Fruit fly (Drosophila melanogaster): ENCODE results near the gene Amt.

Gene Amt

DNA sequence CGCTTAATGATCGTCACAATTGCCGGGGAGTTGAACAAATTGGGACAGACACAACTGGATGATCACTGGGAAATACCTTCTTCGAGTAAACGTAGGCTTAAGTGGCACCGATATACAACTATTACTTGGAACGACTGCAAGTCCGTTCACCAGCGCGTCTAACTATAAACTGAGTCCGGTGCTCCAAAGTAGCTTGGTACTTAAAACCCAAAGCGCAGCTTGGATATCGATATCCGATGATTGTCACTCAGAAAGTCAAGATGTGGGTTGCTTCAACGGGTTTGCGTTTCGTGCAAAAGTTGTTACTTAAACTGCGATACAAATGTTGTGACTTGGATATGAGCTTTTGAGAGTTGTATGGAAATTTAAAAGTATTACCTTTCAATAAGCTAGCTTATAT lies 42.7 kb downstream of the Amt start, which contains the start of gene Spn88Ea (continued):
- TF ChIP-seq Atf6 (GFP tag; IDR thresholded peaks at IDR 0.05) (no peak), MESR4 (GFP tag; optimal IDR thresholded peaks at IDR 0.05) (peak; percentile 18), HLH4C (GFP tag; IDR thresholded peaks at IDR 0.05; ENCODE audit: partially characterized antibody) (peak; percentile 55), CG8924 (tag; optimal IDR thresholded peaks at IDR 0.05) (no peak), CG12744 (GFP tag; optimal IDR thresholded peaks at IDR 0.05) (no peak), caup (GFP tag; optimal IDR thresholded peaks at IDR 0.05; ENCODE audit: severe bottlenecking) (no peak), gcm (GFP tag; optimal IDR thresholded peaks at IDR 0.05) (no peak), CG14441 (GFP tag; IDR thresholded peaks at IDR 0.05) (no peak), da (GFP tag; optimal IDR thresholded peaks at IDR 0.05) (no peak), pzg (GFP tag; optimal IDR thresholded peaks at IDR 0.05) (peak; percentile 26), CG14667 (GFP tag; IDR thresholded peaks at IDR 0.05) (no peak), CG7963 (GFP tag; IDR thresholded peaks at IDR 0.05; ENCODE audit: partially characterized antibody) (0 out of 3 replicates have a peak, but pooled peaks have one; percentile 47), unpg (GFP tag; optimal IDR thresholded peaks at IDR 0.05) (no peak), Sry-δ (GFP tag; optimal IDR thresholded peaks at IDR 0.05) (peak; percentile 28), slou (GFP tag; optimal IDR thresholded peaks at IDR 0.05) (no peak), CG6689 (GFP tag; IDR thresholded peaks at IDR 0.05) (0 out of 2 replicates have a peak, but pooled peaks have one; percentile 5), Dref (GFP tag; IDR thresholded peaks at IDR 0.05) (peak; percentile 65), nom (GFP tag; optimal IDR thresholded peaks at IDR 0.05) (peak; percentile 15), CG1024 (GFP tag; IDR thresholded peaks at IDR 0.05) (no peak), CG7987 (GFP tag; optimal IDR thresholded peaks at IDR 0.05) (no peak), fd3F (GFP tag; optimal IDR thresholded peaks at IDR 0.05) (no peak), ap (GFP tag; IDR thresholded peaks at IDR 0.05) (no peak), chm (GFP tag; IDR thresholded peaks at IDR 0.05) (peak; percentile 39; the same call in 1 of the 2 replicates), CG14014 (GFP tag; IDR thresholded peaks at IDR 0.05) (0 out of 2 replicates have a peak, but pooled peaks have one; percentile 22), CG5245 (GFP tag; optimal IDR thresholded peaks at IDR 0.05) (no peak), oc (tag; optimal IDR thresholded peaks at IDR 0.05) (peak; percentile 65), CHES-1-like (GFP tag; optimal IDR thresholded peaks at IDR 0.05) (no peak), Mes4 (GFP tag; optimal IDR thresholded peaks at IDR 0.05) (no peak), CG18619 (GFP tag; optimal IDR thresholded peaks at IDR 0.05) (no peak), Side (GFP tag; optimal IDR thresholded peaks at IDR 0.05) (no peak), zfh1 (GFP tag; IDR thresholded peaks at IDR 0.05) (no peak), h (optimal IDR thresholded peaks at IDR 0.05) (no peak), hb (GFP tag; IDR thresholded peaks at IDR 0.05; ENCODE audit: partially characterized antibody) (no peak), sr (GFP tag; IDR thresholded peaks at IDR 0.05) (0 out of 3 replicates have a peak, but pooled peaks have one; percentile 10), crp (GFP tag; optimal IDR thresholded peaks at IDR 0.05) (no peak), gfzf (GFP tag; optimal IDR thresholded peaks at IDR 0.05) (no peak), Sox102F (GFP tag; optimal IDR thresholded peaks at IDR 0.05) (no peak), HLH3B (GFP tag; IDR thresholded peaks at IDR 0.05) (no peak), vfl (GFP tag; optimal IDR thresholded peaks at IDR 0.05) (no peak), Scr (GFP tag; IDR thresholded peaks at IDR 0.05; ENCODE audit: partially characterized antibody) (0 out of 2 replicates have a peak, but pooled peaks have one; percentile 19), CG1647 (GFP tag; optimal IDR thresholded peaks at IDR 0.05) (no peak), bsh (GFP tag; optimal IDR thresholded peaks at IDR 0.05) (no peak), Gsc (GFP tag; IDR thresholded peaks at IDR 0.05) (no peak), E2f2 (GFP tag; IDR thresholded peaks at IDR 0.05) (no peak), CG11093 (GFP tag; IDR thresholded peaks at IDR 0.05) (no peak), CG18476 (GFP tag; optimal IDR thresholded peaks at IDR 0.05) (no peak), CG31388 (GFP tag; optimal IDR thresholded peaks at IDR 0.05) (no peak), Atf-2 (GFP tag; optimal IDR thresholded peaks at IDR 0.05) (no peak), Hmx (GFP tag; optimal IDR thresholded peaks at IDR 0.05) (no peak), grau (tag; optimal IDR thresholded peaks at IDR 0.05) (no peak), D19B (GFP tag; optimal IDR thresholded peaks at IDR 0.05) (no peak)

All from whole organism, embryonic.